Worm (Caenorhabditis elegans): ENCODE results near the gene F14B8.4.

The F14B8.4 gene

ce11 chrX:6915279-6915678, 15.5 kb upstream of the F14B8.4 start:
- peak; percentile 25 for TF ChIP-seq lin-39 (tag; optimal IDR thresholded peaks at IDR 0.05)
- TF ChIP-seq mdl-1 (tag; optimal IDR thresholded peaks at IDR 0.05), result no peak

- TF ChIP-seq daf-12 (tag; optimal IDR thresholded peaks at IDR 0.05) (no peak), egl-27 (tag; optimal IDR thresholded peaks at IDR 0.05) (no peak), pha-4 (tag; optimal IDR thresholded peaks at IDR 0.05) (no peak), ama-1 (optimal IDR thresholded peaks at IDR 0.05) (no peak), ceh-82 (tag; optimal IDR thresholded peaks at IDR 0.05) (no peak), ceh-9 (tag; optimal IDR thresholded peaks at IDR 0.05) (no peak), ZK546.5 (tag; optimal IDR thresholded peaks at IDR 0.05) (no peak), nhr-77 (tag; optimal IDR thresholded peaks at IDR 0.05) (no peak), nhr-12 (tag; optimal IDR thresholded peaks at IDR 0.05) (no peak), mml-1 (tag; optimal IDR thresholded peaks at IDR 0.05) (no peak), nhr-25 (tag; optimal IDR thresholded peaks at IDR 0.05) (no peak), sea-2 (GFP tag; optimal IDR thresholded peaks at IDR 0.05) (no peak), nhr-67 (tag; optimal IDR thresholded peaks at IDR 0.05) (no peak), lin-39 (tag; optimal IDR thresholded peaks at IDR 0.05) (no peak), pqm-1 (tag; optimal IDR thresholded peaks at IDR 0.05) (no peak), zag-1 (tag; optimal IDR thresholded peaks at IDR 0.05) (no peak), elt-2 (tag; optimal IDR thresholded peaks at IDR 0.05) (no peak)
Observed at ce11 chrX:6913989-6914388, 14.2 kb upstream of the F14B8.4 start, which contains the start of gene nhx-4. Gene nhx-4, plus strand, starts transcription at chrX:6914289.

- TF ChIP-seq pqm-1 (tag; optimal IDR thresholded peaks at IDR 0.05), result peak; percentile 78
- peak; percentile 73 for TF ChIP-seq pha-4 (tag; optimal IDR thresholded peaks at IDR 0.05)
- no peak for TF ChIP-seq snpc-4 (tag; optimal IDR thresholded peaks at IDR 0.05)
- peak; percentile 95 for TF ChIP-seq elt-2 (tag; optimal IDR thresholded peaks at IDR 0.05)
- no peak for TF ChIP-seq ceh-16 (tag; optimal IDR thresholded peaks at IDR 0.05)
Observed at ce11 chrX:6905581-6905980, 5.8 kb upstream of the F14B8.4 start.

- TF ChIP-seq fkh-2 (tag; optimal IDR thresholded peaks at IDR 0.05) (no peak), mdl-1 (tag; optimal IDR thresholded peaks at IDR 0.05) (no peak), ztf-11 (tag; optimal IDR thresholded peaks at IDR 0.05) (no peak), skn-1 (tag; optimal IDR thresholded peaks at IDR 0.05) (no peak), pha-4 (tag; optimal IDR thresholded peaks at IDR 0.05) (peak; percentile 41), elt-2 (tag; optimal IDR thresholded peaks at IDR 0.05) (peak; percentile 4), nfya-1 (tag; optimal IDR thresholded peaks at IDR 0.05; ENCODE audit: insufficient read depth) (peak; percentile 7), tbx-2 (tag; optimal IDR thresholded peaks at IDR 0.05) (no peak)
Observed at ce11 chrX:6904064-6904771, 4.5 kb upstream of the F14B8.4 start, which contains the start of gene sid-5. Gene sid-5, plus strand, starts transcription at chrX:6904721.

ce11 chrX:6902958-6903357, 3.2 kb upstream of the F14B8.4 start:
- TF ChIP-seq elt-2 (tag; optimal IDR thresholded peaks at IDR 0.05) (peak; percentile 51), hmg-11 (tag; optimal IDR thresholded peaks at IDR 0.05) (peak; percentile 72), jun-1 (tag; optimal IDR thresholded peaks at IDR 0.05) (peak; percentile 56), fkh-10 (GFP tag; optimal IDR thresholded peaks at IDR 0.05) (no peak), pqm-1 (tag; optimal IDR thresholded peaks at IDR 0.05) (peak; percentile 22), nhr-23 (tag; optimal IDR thresholded peaks at IDR 0.05) (peak; percentile 10), R02D3.7 (tag; optimal IDR thresholded peaks at IDR 0.05) (no peak), unc-62 (GFP tag; optimal IDR thresholded peaks at IDR 0.05) (peak; percentile 21), nfya-1 (tag; optimal IDR thresholded peaks at IDR 0.05; ENCODE audit: insufficient read depth) (peak; percentile 17), lsy-12 (tag; optimal IDR thresholded peaks at IDR 0.05) (peak; percentile 44), tbx-2 (tag; optimal IDR thresholded peaks at IDR 0.05) (peak; percentile 10), nhr-43 (tag; optimal IDR thresholded peaks at IDR 0.05; ENCODE audit: poor library complexity, severe bottlenecking) (peak; percentile 74), nhr-28 (tag; optimal IDR thresholded peaks at IDR 0.05) (no peak), nhr-67 (tag; optimal IDR thresholded peaks at IDR 0.05) (no peak), mdl-1 (tag; optimal IDR thresholded peaks at IDR 0.05) (peak; percentile 44), elt-3 (tag; optimal IDR thresholded peaks at IDR 0.05) (peak in 1 of 3 experiments; percentile 0)
